ENCODE assay signal across 1 worm cellular context in genomic region chrII:15217949-15218348, ce11.
A peak's percentile ranks its signal among the peaks of the same experiment; 100 is the strongest.
TF ChIP-seq lines count a peak whose summit lies in the region.

No protein-coding gene starts in this region.

TF ChIP-seq in whole organism, late embryonic, 69 proteins besides CTCF, POLR2A, EP300 and RAD21 (continued from another document):
- TF ChIP-seq gmeb-2 (tag; optimal IDR thresholded peaks at IDR 0.05; lab: Kevin White, UChicago), result peak; percentile 28
